Worm (Caenorhabditis elegans): ENCODE results near the gene acl-6.

acl-6 gene

ce11 chrV:5392993-5393628 lies 40.1 kb upstream of the acl-6 start, which contains the start of gene C35A11.4:
TSS of gene C35A11.4 (minus strand) at chrV:5393148.
- peak in 1 of 2 experiments; percentile 3 for TF ChIP-seq let-607 (tag; optimal IDR thresholded peaks at IDR 0.05)
- no peak for TF ChIP-seq K12H6.12 (tag; optimal IDR thresholded peaks at IDR 0.05)
- TF ChIP-seq lin-35 (GFP tag; optimal IDR thresholded peaks at IDR 0.05), result no peak
- peak; percentile 55 for TF ChIP-seq ets-4 (GFP tag; optimal IDR thresholded peaks at IDR 0.05)
- no peak for TF ChIP-seq B0019.2 (GFP tag; conservative IDR thresholded peaks at IDR 0.05)
- peak; percentile 3 for TF ChIP-seq nhr-90 (tag; optimal IDR thresholded peaks at IDR 0.05)
- peak; percentile 81 for TF ChIP-seq nhr-80 (tag; optimal IDR thresholded peaks at IDR 0.05)
- TF ChIP-seq nfyb-1 (GFP tag; IDR thresholded peaks at IDR 0.05), result 0 out of 2 replicates have a peak, but pooled peaks have one; percentile 45

ce11 chrV:5403938-5404337 lies 29.2 kb upstream of the acl-6 start:
- TF ChIP-seq ceh-91 (GFP tag; IDR thresholded peaks at IDR 0.05) (no peak), lin-54 (GFP tag; optimal IDR thresholded peaks at IDR 0.05) (no peak), nfya-2 (GFP tag; IDR thresholded peaks at IDR 0.05) (no peak), fkh-3 (tag; optimal IDR thresholded peaks at IDR 0.05) (no peak), nfya-1 (tag; optimal IDR thresholded peaks at IDR 0.05; ENCODE audit: borderline replicate concordance, insufficient read depth) (no peak), hlh-12 (tag; optimal IDR thresholded peaks at IDR 0.05) (no peak), attf-3 (GFP tag; conservative IDR thresholded peaks at IDR 0.05) (no peak), ztf-18 (tag; optimal IDR thresholded peaks at IDR 0.05) (no peak), somi-1 (GFP tag; optimal IDR thresholded peaks at IDR 0.05) (no peak), ztf-3 (GFP tag; optimal IDR thresholded peaks at IDR 0.05) (no peak), F10E7.11 (tag; optimal IDR thresholded peaks at IDR 0.05) (no peak), chd-7 (tag; optimal IDR thresholded peaks at IDR 0.05) (no peak)

- TF ChIP-seq attf-5 (GFP tag; optimal IDR thresholded peaks at IDR 0.05) (no peak), ets-4 (GFP tag; optimal IDR thresholded peaks at IDR 0.05) (no peak), Y95B8A.8 (GFP tag; IDR thresholded peaks at IDR 0.05) (no peak), zim-3 (tag; optimal IDR thresholded peaks at IDR 0.05) (no peak), nhr-27 (tag; optimal IDR thresholded peaks at IDR 0.05) (no peak), F49E8.2 (tag; optimal IDR thresholded peaks at IDR 0.05; ENCODE audit: insufficient read depth) (no peak), aptf-3 (GFP tag; IDR thresholded peaks at IDR 0.05) (no peak), F52B5.7 (tag; optimal IDR thresholded peaks at IDR 0.05) (no peak), ama-1 (optimal IDR thresholded peaks at IDR 0.05) (no peak), ama-1 (GFP tag; optimal IDR thresholded peaks at IDR 0.05) (no peak), ceh-100 (GFP tag; IDR thresholded peaks at IDR 0.05) (no peak), hmg-20 (GFP tag; IDR thresholded peaks at IDR 0.05) (no peak), unc-62 (GFP tag; optimal IDR thresholded peaks at IDR 0.05) (no peak), snpc-4 (GFP tag; optimal IDR thresholded peaks at IDR 0.05) (no peak), snpc-4 (tag; optimal IDR thresholded peaks at IDR 0.05) (no peak), mes-4 (tag; optimal IDR thresholded peaks at IDR 0.05) (no peak), tlf-1 (GFP tag; optimal IDR thresholded peaks at IDR 0.05) (no peak), aptf-2 (GFP tag; conservative IDR thresholded peaks at IDR 0.05) (no peak), somi-1 (GFP tag; optimal IDR thresholded peaks at IDR 0.05) (no peak), ztf-25 (GFP tag; IDR thresholded peaks at IDR 0.05) (no peak), hlh-26 (GFP tag; conservative IDR thresholded peaks at IDR 0.05) (no peak), F23B12.7 (tag; optimal IDR thresholded peaks at IDR 0.05; ENCODE audit: insufficient read depth) (no peak)
These were observed 28.1 kb upstream of the acl-6 start, which contains the start of gene dmsr-7 for ce11 chrV:5405053-5405452. TSS of gene dmsr-7 (plus strand) at chrV:5405353.
